Worm (Caenorhabditis elegans) whole organism, young adult: Measurements from ENCODE around the gene C32D5.14.

Source experiments
- B0035.1 ChIP-seq: sonication (generic microtip); optimal IDR thresholded peaks from 2 replicates; lab custom pipeline; 2016; ENCODE audit warnings: missing genetic modification characterization, mild to moderate bottlenecking, missing compliant biosample characterization, missing genotype, missing genetic modification reagents
- B0261.1 ChIP-seq: sonication (generic microtip); optimal IDR thresholded peaks from 2 replicates; lab custom pipeline; 2016; ENCODE audit warnings: mild to moderate bottlenecking, missing genetic modification characterization, moderate library complexity, missing compliant biosample characterization
- F22D6.2 ChIP-seq: sonication (generic microtip); optimal IDR thresholded peaks from 2 replicates; lab custom pipeline; 2016; ENCODE audit warnings: mild to moderate bottlenecking, missing genetic modification characterization, missing compliant biosample characterization
- F23B12.7 ChIP-seq: sonication (generic microtip); optimal IDR thresholded peaks from 2 replicates; lab custom pipeline; 2017; ENCODE audit warnings: missing genetic modification characterization, mild to moderate bottlenecking, missing compliant biosample characterization, antibody characterized with exemption, moderate library complexity; ENCODE audit not compliant: insufficient read depth
- F37B4.10 ChIP-seq: fragments of 200-800 bp; sonication (Bioruptor generic); IDR thresholded peaks from 2 replicates; pipeline ENCODE4 v1.3.6; 2022; ENCODE audit warnings: missing genetic modification characterization, missing compliant biosample characterization
- K11D2.4 ChIP-seq: fragments of 200-800 bp; sonication (Bioruptor generic); IDR thresholded peaks from 2 replicates; pipeline ENCODE4 v1.3.6; 2022; ENCODE audit warnings: missing genetic modification reagents, missing genetic modification characterization, missing compliant biosample characterization
- Y67H2A.10 ChIP-seq: fragments of 200-800 bp; sonication (Bioruptor generic); conservative IDR thresholded peaks from 2 replicates; pipeline ENCODE4 v1.3.6; 2022; ENCODE audit warnings: missing genetic modification reagents, missing genetic modification characterization, missing compliant biosample characterization
- Y95B8A.8 ChIP-seq: fragments of 200-800 bp; sonication (Bioruptor generic); IDR thresholded peaks from 2 replicates; pipeline ENCODE4 v1.3.6; 2022; ENCODE audit warnings: missing genetic modification reagents, missing genetic modification characterization, missing compliant biosample characterization
- aptf-3 ChIP-seq: fragments of 200-800 bp; sonication (Bioruptor generic); IDR thresholded peaks from 2 replicates; pipeline ENCODE4 v1.3.6; 2022; ENCODE audit warnings: missing genetic modification characterization, missing compliant biosample characterization
- attf-5 ChIP-seq: fragments of 200-800 bp; sonication (Bioruptor generic); optimal IDR thresholded peaks from 2 replicates; lab custom pipeline; 2018; ENCODE audit warnings: mild to moderate bottlenecking, missing genetic modification characterization, missing compliant biosample characterization
- bed-2 ChIP-seq: fragments of 200-800 bp; sonication (Bioruptor generic); IDR thresholded peaks from 2 replicates; pipeline ENCODE4 v1.3.6; 2022; ENCODE audit warnings: missing genetic modification reagents, missing genetic modification characterization, missing compliant biosample characterization
- ceh-100 ChIP-seq: fragments of 200-800 bp; sonication (Bioruptor generic); IDR thresholded peaks from 2 replicates; pipeline ENCODE4 v1.3.6; 2022; ENCODE audit warnings: missing genetic modification reagents, missing genetic modification characterization, missing compliant biosample characterization
- ceh-91 ChIP-seq: fragments of 200-800 bp; sonication (Bioruptor generic); IDR thresholded peaks from 2 replicates; pipeline ENCODE4 v1.3.6; 2022; ENCODE audit warnings: missing genetic modification reagents, missing genetic modification characterization, missing compliant biosample characterization
- die-1 ChIP-seq: sonication (generic microtip); optimal IDR thresholded peaks from 2 replicates; lab custom pipeline; 2016; ENCODE audit warnings: missing genotype, mild to moderate bottlenecking, missing genetic modification characterization, missing compliant biosample characterization
- egl-18 ChIP-seq: fragments of 200-800 bp; sonication (Bioruptor generic); IDR thresholded peaks from 2 replicates; pipeline ENCODE4 v1.3.6; 2022; ENCODE audit warnings: missing genetic modification reagents, missing genetic modification characterization, missing compliant biosample characterization
- egrh-3 ChIP-seq: fragments of 200-800 bp; sonication (Bioruptor generic); IDR thresholded peaks from 2 replicates; pipeline ENCODE4 v1.3.6; 2022; ENCODE audit warnings: missing genetic modification reagents, missing genetic modification characterization, missing compliant biosample characterization
- hrde-1 ChIP-seq: sonication (generic microtip); optimal IDR thresholded peaks from 2 replicates; lab custom pipeline; 2016; ENCODE audit warnings: missing genetic modification characterization, mild to moderate bottlenecking, missing compliant biosample characterization, moderate library complexity, missing genotype, missing genetic modification reagents, borderline replicate concordance
- lag-1 ChIP-seq: fragments of 200-800 bp; sonication (Bioruptor generic); IDR thresholded peaks from 2 replicates; pipeline ENCODE4 v1.3.6; 2022; ENCODE audit warnings: missing genetic modification reagents, missing genetic modification characterization, missing compliant biosample characterization
- let-526 ChIP-seq: fragments of 200-800 bp; sonication (Bioruptor generic); IDR thresholded peaks from 2 replicates; pipeline ENCODE4 v1.3.6; 2022; ENCODE audit warnings: missing genetic modification reagents, missing genetic modification characterization, missing compliant biosample characterization
- lin-26 ChIP-seq: fragments of 200-800 bp; sonication (Bioruptor generic); IDR thresholded peaks from 2 replicates; pipeline ENCODE4 v1.3.6; 2022; ENCODE audit warnings: missing genetic modification reagents, missing genetic modification characterization, missing compliant biosample characterization
- lin-40 ChIP-seq: sonication (generic microtip); optimal IDR thresholded peaks from 2 replicates; lab custom pipeline; 2016; ENCODE audit warnings: missing genetic modification characterization, mild to moderate bottlenecking, missing compliant biosample characterization, missing genotype, missing genetic modification reagents
- lin-54 ChIP-seq: fragments of 200-800 bp; sonication (Bioruptor generic); optimal IDR thresholded peaks from 2 replicates; lab custom pipeline; 2018; ENCODE audit warnings: mild to moderate bottlenecking, missing genetic modification characterization, missing compliant biosample characterization
- lsl-1 ChIP-seq: fragments of 200-800 bp; sonication (Bioruptor generic); optimal IDR thresholded peaks from 2 replicates; lab custom pipeline; 2018; ENCODE audit warnings: mild to moderate bottlenecking, missing genetic modification characterization, moderate library complexity, missing compliant biosample characterization
- mcd-1 ChIP-seq: fragments of 200-800 bp; sonication (Bioruptor generic); IDR thresholded peaks from 2 replicates; pipeline ENCODE4 v1.3.6; 2022; ENCODE audit warnings: missing genetic modification reagents, missing genetic modification characterization, missing compliant biosample characterization
- mes-4 ChIP-seq: sonication (generic microtip); optimal IDR thresholded peaks from 2 replicates; lab custom pipeline; 2016; ENCODE audit warnings: missing genotype, missing genetic modification characterization, missing compliant biosample characterization
- nfyb-1 ChIP-seq: fragments of 200-800 bp; sonication (Bioruptor generic); IDR thresholded peaks from 2 replicates; pipeline ENCODE4 v1.3.6; 2022; ENCODE audit warnings: missing genetic modification reagents, missing genetic modification characterization, missing compliant biosample characterization
- nhr-80 ChIP-seq: sonication (generic microtip); optimal IDR thresholded peaks from 2 replicates; lab custom pipeline; 2016; ENCODE audit warnings: missing genetic modification characterization, missing compliant biosample characterization
- rec-8 ChIP-seq, 2 experiments: sonication (generic microtip); optimal IDR thresholded peaks; 2 replicates each; lab custom pipeline; 2016; ENCODE audit warnings: mild to moderate bottlenecking in 2 of 2, missing genetic modification characterization in 2 of 2, missing genetic modification reagents in 2 of 2, missing genotype in 2 of 2, missing biosample characterization in 1 of 2, missing compliant biosample characterization in 1 of 2, moderate library complexity in 1 of 2
- snpc-4 ChIP-seq, 5 experiments: fragments of 150-350 bp in 1 of 5; sonication (generic microtip) in 4 of 5; optimal IDR thresholded peaks; 2 replicates each; lab custom pipeline; 2014 to 2018; ENCODE audit warnings: missing genetic modification characterization in 5 of 5, missing biosample characterization in 3 of 5, antibody characterized with exemption in 2 of 5, mild to moderate bottlenecking in 2 of 5, missing compliant biosample characterization in 2 of 5, missing genotype in 2 of 5, moderate library complexity in 2 of 5, missing genetic modification reagents in 1 of 5
- tbp1 ChIP-seq: fragments of 200-800 bp; sonication (Bioruptor generic); optimal IDR thresholded peaks from 2 replicates; lab custom pipeline; 2018; ENCODE audit warnings: mild to moderate bottlenecking, missing genetic modification characterization, missing compliant biosample characterization
- tbx-9 ChIP-seq: sonication (generic microtip); optimal IDR thresholded peaks from 2 replicates; lab custom pipeline; 2016; ENCODE audit warnings: borderline replicate concordance, missing genetic modification characterization, inconsistent platforms, missing compliant biosample characterization
- unc-130 ChIP-seq: sonication (generic microtip); optimal IDR thresholded peaks from 2 replicates; lab custom pipeline; 2016; ENCODE audit warnings: missing genetic modification reagents, missing genetic modification characterization, missing compliant biosample characterization
- zfh-2 ChIP-seq: fragments of 200-800 bp; sonication (Bioruptor generic); conservative IDR thresholded peaks from 2 replicates; pipeline ENCODE4 v1.3.6; 2022; ENCODE audit warnings: missing genetic modification reagents, missing genetic modification characterization, missing compliant biosample characterization
- ztf-22 ChIP-seq: fragments of 200-800 bp; sonication (Bioruptor generic); optimal IDR thresholded peaks from 2 replicates; lab custom pipeline; 2018; ENCODE audit warnings: mild to moderate bottlenecking, missing genetic modification characterization, moderate library complexity, missing compliant biosample characterization
- ztf-25 ChIP-seq: fragments of 200-800 bp; sonication (Bioruptor generic); IDR thresholded peaks from 2 replicates; pipeline ENCODE4 v1.3.6; 2022; ENCODE audit warnings: missing genetic modification reagents, missing genetic modification characterization, missing compliant biosample characterization
- ztf-28 ChIP-seq: fragments of 200-800 bp; sonication (Bioruptor generic); IDR thresholded peaks from 2 replicates; pipeline ENCODE4 v1.3.6; 2022; ENCODE audit warnings: missing genetic modification reagents, missing genetic modification characterization, missing compliant biosample characterization
- ztf-3 ChIP-seq: fragments of 200-800 bp; sonication (Bioruptor generic); optimal IDR thresholded peaks from 2 replicates; lab custom pipeline; 2018; ENCODE audit warnings: mild to moderate bottlenecking, missing genetic modification characterization, missing compliant biosample characterization

The C32D5.14 gene

DNA sequence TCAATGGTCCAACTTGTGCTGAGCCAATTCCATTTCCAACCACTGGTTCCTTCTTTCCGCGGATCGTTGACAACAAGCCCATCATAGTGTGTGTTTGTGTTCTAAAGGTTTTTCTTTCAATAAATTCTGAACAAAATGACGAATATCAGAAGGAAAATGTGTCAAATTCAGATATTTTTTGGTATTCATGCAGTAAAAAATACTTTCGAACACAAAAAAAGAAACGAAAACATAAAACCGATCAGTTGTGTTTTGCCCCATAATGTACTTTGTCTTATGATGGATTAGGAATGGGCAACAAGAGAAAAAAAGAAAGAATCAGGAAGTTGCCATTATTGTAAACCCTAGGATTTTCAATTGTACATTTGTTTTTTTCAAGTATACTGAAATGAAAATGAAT, 26.1 kb upstream of the C32D5.14 start, which contains the start of gene glb-10:
TSS of gene glb-10 (minus strand) at position 101 of the 400 bp plus-strand sequence.
- TF ChIP-seq Y95B8A.8 (GFP tag; lab: Robert Waterston, UW) (no peak), B0261.1 (tag; lab: Kevin White, UChicago) (no peak), die-1 (tag; lab: Kevin White, UChicago) (no peak), rec-8 (tag; optimal IDR thresholded peaks at IDR 0.05; lab: Kevin White, UChicago) (no peak), F37B4.10 (no peak), ztf-28 (GFP tag; lab: Robert Waterston, UW) (no peak), nhr-80 (tag; lab: Kevin White, UChicago) (no peak), attf-5 (GFP tag; lab: Kevin White, UChicago) (no peak), egrh-3 (no peak), nfyb-1 (no peak), mes-4 (no peak), ztf-22 (GFP tag; lab: Kevin White, UChicago) (no peak), tbx-9 (tag; lab: Kevin White, UChicago) (no peak), lin-26 (no peak), mcd-1 (GFP tag; lab: Robert Waterston, UW) (no peak)

DNA sequence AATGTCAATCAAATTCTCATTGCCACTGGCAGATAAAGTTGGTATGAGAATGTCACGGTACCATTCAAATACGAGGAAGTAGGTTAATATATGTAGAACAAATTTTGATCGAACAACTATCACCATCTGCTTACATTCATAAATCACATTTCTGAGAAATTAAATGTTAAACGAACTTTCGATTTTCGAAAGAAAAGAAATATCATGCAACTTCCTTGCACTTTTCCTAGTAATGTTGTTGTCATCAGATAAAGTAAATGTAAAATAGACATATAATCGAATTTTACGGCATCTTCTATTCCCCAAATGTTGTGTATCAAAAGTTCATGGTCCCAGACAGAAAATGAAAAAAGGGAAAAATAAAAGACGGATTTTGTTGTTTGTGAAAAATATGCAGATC, 23.8 kb upstream of the C32D5.14 start:
- TF ChIP-seq B0035.1 (no peak), F22D6.2 (tag; lab: Kevin White, UChicago) (no peak), F37B4.10 (no peak), lsl-1 (no peak), ztf-25 (GFP tag; lab: Robert Waterston, UW) (no peak), lin-40 (tag; lab: Kevin White, UChicago) (no peak), K11D2.4 (GFP tag; lab: Robert Waterston, UW) (no peak), ceh-100 (GFP tag; lab: Robert Waterston, UW) (no peak), tbp1 (GFP tag; lab: Kevin White, UChicago) (no peak), snpc-4 (GFP tag; optimal IDR thresholded peaks at IDR 0.05; lab: Kevin White, UChicago) (no peak), snpc-4 (tag; optimal IDR thresholded peaks at IDR 0.05; lab: Kevin White, UChicago) (no peak), let-526 (GFP tag; lab: Robert Waterston, UW) (no peak), lin-54 (GFP tag; lab: Kevin White, UChicago) (no peak), ceh-91 (GFP tag; lab: Robert Waterston, UW) (no peak), egl-18 (no peak), hrde-1 (tag; lab: Kevin White, UChicago) (no peak), ztf-3 (GFP tag; lab: Kevin White, UChicago) (no peak), die-1 (tag; lab: Kevin White, UChicago) (no peak), Y67H2A.10 (GFP tag; lab: Robert Waterston, UW) (no peak), bed-2 (GFP tag; lab: Robert Waterston, UW) (no peak), aptf-3 (no peak)

DNA sequence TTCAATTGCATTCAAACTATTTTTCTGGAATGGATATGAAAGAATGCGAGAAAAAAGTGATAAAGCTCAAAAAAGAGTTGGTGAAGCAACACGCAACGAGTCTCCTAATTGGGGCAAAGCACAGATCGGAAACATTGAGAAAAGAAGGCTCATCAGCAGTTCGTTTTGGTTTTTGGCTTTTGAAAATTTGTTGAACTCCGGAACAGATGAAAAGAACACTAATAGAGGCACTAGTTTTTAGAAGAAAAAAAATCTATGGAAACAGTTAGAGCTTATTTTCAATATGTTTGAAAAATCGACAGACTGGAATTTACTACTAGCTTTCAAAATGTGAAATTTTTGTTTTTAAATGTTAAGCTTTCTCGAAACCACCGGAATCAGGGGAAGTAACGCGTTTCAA, 23.4 kb upstream of the C32D5.14 start:
- TF ChIP-seq zfh-2 (GFP tag; lab: Robert Waterston, UW): no peak
- no peak for TF ChIP-seq lag-1 (GFP tag; lab: Robert Waterston, UW)
- no peak for TF ChIP-seq unc-130 (GFP tag; lab: Kevin White, UChicago)
- no peak for TF ChIP-seq F23B12.7 (tag; lab: Kevin White, UChicago)
